Worm (Caenorhabditis elegans) whole organism, young adult: ENCODE measurements around the gene C09B8.4.
A peak's percentile ranks its signal among the peaks of the same experiment; 100 is the strongest.

Experiments
- B0019.2 ChIP-seq: fragments of 200-800 bp; sonication (Bioruptor generic); conservative IDR thresholded peaks from 2 replicates; pipeline ENCODE4 v1.3.6; 2022; ENCODE audit warnings: missing genetic modification reagents, missing genetic modification characterization, missing compliant biosample characterization
- F37B4.10 ChIP-seq: fragments of 200-800 bp; sonication (Bioruptor generic); IDR thresholded peaks from 2 replicates; pipeline ENCODE4 v1.3.6; 2022; ENCODE audit warnings: missing genetic modification characterization, missing compliant biosample characterization
- F57C9.4 ChIP-seq: sonication (generic microtip); optimal IDR thresholded peaks from 2 replicates; lab custom pipeline; 2017; ENCODE audit warnings: mild to moderate bottlenecking, missing genetic modification characterization, missing compliant biosample characterization
- Y53F4B.3 ChIP-seq: fragments of 200-800 bp; sonication (Bioruptor generic); IDR thresholded peaks from 2 replicates; pipeline ENCODE4 v1.3.6; 2022; ENCODE audit warnings: missing genetic modification reagents, missing genetic modification characterization, missing compliant biosample characterization
- Y53G8AR.9 ChIP-seq: fragments of 200-800 bp; sonication (Bioruptor generic); conservative IDR thresholded peaks from 2 replicates; pipeline ENCODE4 v1.3.6; 2022; ENCODE audit warnings: missing genetic modification reagents, missing genetic modification characterization, missing compliant biosample characterization
- Y67H2A.10 ChIP-seq: fragments of 200-800 bp; sonication (Bioruptor generic); conservative IDR thresholded peaks from 2 replicates; pipeline ENCODE4 v1.3.6; 2022; ENCODE audit warnings: missing genetic modification reagents, missing genetic modification characterization, missing compliant biosample characterization
- ZK185.1 ChIP-seq: sonication (generic microtip); optimal IDR thresholded peaks from 2 replicates; lab custom pipeline; 2016; ENCODE audit warnings: mild to moderate bottlenecking, missing genetic modification characterization, missing compliant biosample characterization; ENCODE audit not compliant: poor library complexity, severe bottlenecking
- athp-1 ChIP-seq: sonication (generic microtip); optimal IDR thresholded peaks from 2 replicates; lab custom pipeline; 2017; ENCODE audit warnings: mild to moderate bottlenecking, missing genetic modification characterization, missing compliant biosample characterization
- attf-3 ChIP-seq: fragments of 200-800 bp; sonication (Bioruptor generic); conservative IDR thresholded peaks from 2 replicates; pipeline ENCODE4 v1.3.6; 2022; ENCODE audit warnings: missing genetic modification reagents, missing genetic modification characterization, missing compliant biosample characterization
- bed-2 ChIP-seq: fragments of 200-800 bp; sonication (Bioruptor generic); IDR thresholded peaks from 2 replicates; pipeline ENCODE4 v1.3.6; 2022; ENCODE audit warnings: missing genetic modification reagents, missing genetic modification characterization, missing compliant biosample characterization
- cebp-1 ChIP-seq, 2 experiments: fragments of 200-800 bp in 1 of 2; sonication (Bioruptor generic) in 1 of 2; sonication (generic microtip) in 1 of 2; IDR thresholded peaks in 1 of 2; optimal IDR thresholded peaks in 1 of 2; 2 replicates each; pipeline versions ENCODE4 v1.3.6 to Lab custom; 2017 to 2022; ENCODE audit warnings: missing compliant biosample characterization in 2 of 2, missing genetic modification characterization in 2 of 2, mild to moderate bottlenecking in 1 of 2, missing genetic modification reagents in 1 of 2, moderate library complexity in 1 of 2
- ceh-27 ChIP-seq: fragments of 200-800 bp; sonication (Bioruptor generic); optimal IDR thresholded peaks from 2 replicates; lab custom pipeline; 2018; ENCODE audit warnings: mild to moderate bottlenecking, missing genetic modification characterization, moderate library complexity, missing compliant biosample characterization
- ceh-58 ChIP-seq: fragments of 200-800 bp; sonication (Bioruptor generic); IDR thresholded peaks from 2 replicates; pipeline ENCODE4 v1.3.6; 2022; ENCODE audit warnings: missing genetic modification characterization, missing compliant biosample characterization
- dox-1 ChIP-seq: fragments of 200-800 bp; sonication (Bioruptor generic); IDR thresholded peaks from 2 replicates; pipeline ENCODE4 v1.3.6; 2022; ENCODE audit warnings: missing genetic modification reagents, missing genetic modification characterization, missing compliant biosample characterization
- dpl-1 ChIP-seq: fragments of 150-350 bp; optimal IDR thresholded peaks from 2 replicates; lab custom pipeline; 2014; ENCODE audit warnings: missing biosample characterization, missing genetic modification reagents, missing genetic modification characterization
- ekl-4 ChIP-seq: fragments of 200-800 bp; sonication (Bioruptor generic); IDR thresholded peaks from 2 replicates; pipeline ENCODE4 v1.3.6; 2022; ENCODE audit warnings: missing genetic modification reagents, missing genetic modification characterization, missing compliant biosample characterization
- gei-17 ChIP-seq: fragments of 200-800 bp; sonication (Bioruptor generic); optimal IDR thresholded peaks from 2 replicates; lab custom pipeline; 2018; ENCODE audit warnings: mild to moderate bottlenecking, missing genetic modification characterization, missing compliant biosample characterization
- him-1 ChIP-seq: sonication (generic microtip); optimal IDR thresholded peaks from 2 replicates; lab custom pipeline; 2016; ENCODE audit warnings: missing genotype, missing genetic modification reagents, missing genetic modification characterization, missing compliant biosample characterization
- hmg-1.2 ChIP-seq: fragments of 200-800 bp; sonication (Bioruptor generic); IDR thresholded peaks from 2 replicates; pipeline ENCODE4 v1.3.6; 2022; ENCODE audit warnings: missing genetic modification reagents, missing genetic modification characterization, missing compliant biosample characterization
- hmg-20 ChIP-seq: fragments of 200-800 bp; sonication (Bioruptor generic); IDR thresholded peaks from 2 replicates; pipeline ENCODE4 v1.3.6; 2022; ENCODE audit warnings: missing genetic modification reagents, missing genetic modification characterization, missing compliant biosample characterization
- hsf-1 ChIP-seq: fragments of 200-800 bp; sonication (Bioruptor generic); IDR thresholded peaks from 2 replicates; pipeline ENCODE4 v1.3.6; 2022; ENCODE audit warnings: missing genetic modification reagents, missing genetic modification characterization, missing compliant biosample characterization
- let-607 ChIP-seq, 2 experiments: fragments of 200-800 bp in 1 of 2; sonication (Bioruptor generic) in 1 of 2; sonication (generic microtip) in 1 of 2; optimal IDR thresholded peaks; 2 replicates each; lab custom pipeline; 2016 to 2018; ENCODE audit warnings: mild to moderate bottlenecking in 2 of 2, missing compliant biosample characterization in 2 of 2, missing genetic modification characterization in 2 of 2, moderate library complexity in 2 of 2, missing genotype in 1 of 2
- lin-26 ChIP-seq: fragments of 200-800 bp; sonication (Bioruptor generic); IDR thresholded peaks from 2 replicates; pipeline ENCODE4 v1.3.6; 2022; ENCODE audit warnings: missing genetic modification reagents, missing genetic modification characterization, missing compliant biosample characterization
- madf-10 ChIP-seq: sonication (generic microtip); optimal IDR thresholded peaks from 2 replicates; lab custom pipeline; 2016; ENCODE audit warnings: mild to moderate bottlenecking, missing genetic modification characterization, missing compliant biosample characterization
- madf-8 ChIP-seq: fragments of 200-800 bp; sonication (Bioruptor generic); conservative IDR thresholded peaks from 2 replicates; pipeline ENCODE4 v1.3.6; 2022; ENCODE audit warnings: missing genetic modification reagents, missing genetic modification characterization, missing compliant biosample characterization
- mcd-1 ChIP-seq: fragments of 200-800 bp; sonication (Bioruptor generic); IDR thresholded peaks from 2 replicates; pipeline ENCODE4 v1.3.6; 2022; ENCODE audit warnings: missing genetic modification reagents, missing genetic modification characterization, missing compliant biosample characterization
- mxl-1 ChIP-seq: sonication (generic microtip); optimal IDR thresholded peaks from 2 replicates; lab custom pipeline; 2016; ENCODE audit warnings: missing genetic modification characterization, missing compliant biosample characterization
- nfya-2 ChIP-seq: fragments of 200-800 bp; sonication (Bioruptor generic); IDR thresholded peaks from 2 replicates; pipeline ENCODE4 v1.3.6; 2022; ENCODE audit warnings: missing genetic modification reagents, missing genetic modification characterization, missing compliant biosample characterization
- nfyb-1 ChIP-seq: fragments of 200-800 bp; sonication (Bioruptor generic); IDR thresholded peaks from 2 replicates; pipeline ENCODE4 v1.3.6; 2022; ENCODE audit warnings: missing genetic modification reagents, missing genetic modification characterization, missing compliant biosample characterization
- nhr-80 ChIP-seq: sonication (generic microtip); optimal IDR thresholded peaks from 2 replicates; lab custom pipeline; 2016; ENCODE audit warnings: missing genetic modification characterization, missing compliant biosample characterization
- nhr-90 ChIP-seq: sonication (generic microtip); optimal IDR thresholded peaks from 2 replicates; lab custom pipeline; 2016; ENCODE audit warnings: missing genotype, mild to moderate bottlenecking, missing genetic modification characterization, missing compliant biosample characterization
- pha-4 ChIP-seq: fragments of 150-350 bp; sonication (generic microtip); optimal IDR thresholded peaks from 2 replicates; lab custom pipeline; 2014; ENCODE audit warnings: missing biosample characterization, missing genetic modification reagents, missing genetic modification characterization
- rcor-1 ChIP-seq: fragments of 200-800 bp; sonication (Bioruptor generic); IDR thresholded peaks from 2 replicates; pipeline ENCODE4 v1.3.6; 2022; ENCODE audit warnings: missing genetic modification reagents, missing genetic modification characterization, missing compliant biosample characterization
- snpc-3.4 ChIP-seq: sonication (generic microtip); optimal IDR thresholded peaks from 2 replicates; lab custom pipeline; 2017; ENCODE audit warnings: missing genetic modification characterization, mild to moderate bottlenecking, missing compliant biosample characterization, antibody characterized with exemption, moderate library complexity, missing genotype, missing genetic modification reagents
- snpc-4 ChIP-seq, 5 experiments: fragments of 150-350 bp in 1 of 5; sonication (generic microtip) in 4 of 5; optimal IDR thresholded peaks; 2 replicates each; lab custom pipeline; 2014 to 2018; ENCODE audit warnings: missing genetic modification characterization in 5 of 5, missing biosample characterization in 3 of 5, antibody characterized with exemption in 2 of 5, mild to moderate bottlenecking in 2 of 5, missing compliant biosample characterization in 2 of 5, missing genotype in 2 of 5, moderate library complexity in 2 of 5, missing genetic modification reagents in 1 of 5
- sptf-2 ChIP-seq: fragments of 200-800 bp; sonication (Bioruptor generic); optimal IDR thresholded peaks from 2 replicates; lab custom pipeline; 2018; ENCODE audit warnings: mild to moderate bottlenecking, missing genetic modification characterization, missing compliant biosample characterization
- zfh-2 ChIP-seq: fragments of 200-800 bp; sonication (Bioruptor generic); conservative IDR thresholded peaks from 2 replicates; pipeline ENCODE4 v1.3.6; 2022; ENCODE audit warnings: missing genetic modification reagents, missing genetic modification characterization, missing compliant biosample characterization
- ztf-18 ChIP-seq: sonication (generic microtip); optimal IDR thresholded peaks from 2 replicates; lab custom pipeline; 2016; ENCODE audit warnings: missing genotype, mild to moderate bottlenecking, missing genetic modification characterization, missing compliant biosample characterization
- ztf-3 ChIP-seq: fragments of 200-800 bp; sonication (Bioruptor generic); optimal IDR thresholded peaks from 2 replicates; lab custom pipeline; 2018; ENCODE audit warnings: mild to moderate bottlenecking, missing genetic modification characterization, missing compliant biosample characterization

The C09B8.4 gene

DNA sequence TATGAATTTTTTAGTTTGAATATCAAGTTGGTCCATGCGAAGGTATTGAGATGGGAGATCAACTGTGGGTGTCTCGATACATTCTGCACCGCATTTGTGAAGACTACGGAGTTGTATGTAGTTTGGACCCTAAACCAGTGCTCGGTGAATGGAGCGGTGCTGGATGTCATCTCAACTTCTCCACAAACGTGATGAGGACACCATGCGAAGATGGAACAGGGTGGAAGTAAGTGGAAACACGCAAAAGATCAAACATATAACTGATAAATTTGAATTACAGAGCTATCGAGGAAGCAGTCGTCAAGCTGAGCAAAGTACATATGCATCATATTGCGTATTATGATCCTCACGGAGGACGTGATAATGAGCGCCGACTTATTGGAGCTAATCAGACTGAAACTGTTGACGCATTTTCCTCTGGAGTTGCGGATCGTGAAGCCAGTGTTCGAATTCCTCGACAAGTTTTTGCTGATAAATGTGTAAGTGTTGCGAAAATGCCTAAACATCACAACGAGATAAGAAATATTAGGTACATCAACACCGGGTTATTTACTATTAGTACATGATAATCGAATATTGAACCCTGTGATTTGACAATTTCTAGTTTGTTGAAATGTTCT lies 39.5 kb upstream of the C09B8.4 start:
- TF ChIP-seq bed-2 (no peak), ekl-4 (GFP tag; lab: Robert Waterston, UW) (no peak), hsf-1 (GFP tag; lab: Robert Waterston, UW) (no peak), madf-10 (tag; lab: Kevin White, UChicago) (peak; percentile 7), nhr-80 (tag; lab: Kevin White, UChicago) (peak; percentile 82)

ce11 chrX:6057580-6058305 lies 38.0 kb upstream of the C09B8.4 start, which contains the start of gene gln-1:
TSS of gene gln-1 (plus strand) at chrX:6058255.
- no peak for TF ChIP-seq Y53G8AR.9 (GFP tag; lab: Robert Waterston, UW)
- no peak for TF ChIP-seq hmg-20 (GFP tag; lab: Robert Waterston, UW)
- no peak for TF ChIP-seq nfya-2
- no peak for TF ChIP-seq gei-17
- no peak for TF ChIP-seq ztf-3
- peak; percentile 4 for TF ChIP-seq ZK185.1 (tag; lab: Kevin White, UChicago)
- peak; percentile 35; the same call in 1 of the 2 replicates for TF ChIP-seq hmg-1.2 (GFP tag; lab: Robert Waterston, UW)
- peak; percentile 16 to 34 for TF ChIP-seq let-607 (tag; optimal IDR thresholded peaks at IDR 0.05; lab: Kevin White, UChicago)
- TF ChIP-seq zfh-2 (GFP tag; lab: Robert Waterston, UW) = peak; percentile 34; the same call in 1 of the 2 replicates
- TF ChIP-seq nfyb-1 = no peak
- TF ChIP-seq ztf-18 (tag; lab: Kevin White, UChicago) = no peak
- TF ChIP-seq mxl-1 (tag; lab: Kevin White, UChicago) = no peak
- no peak for TF ChIP-seq sptf-2 (GFP tag; lab: Kevin White, UChicago)
- TF ChIP-seq madf-8 (GFP tag; lab: Robert Waterston, UW) = no peak
- TF ChIP-seq hsf-1 (GFP tag; lab: Robert Waterston, UW) = no peak
- TF ChIP-seq F37B4.10 (GFP tag; lab: Robert Waterston, UW) = no peak
- no peak for TF ChIP-seq Y67H2A.10 (GFP tag; lab: Robert Waterston, UW)
- TF ChIP-seq F57C9.4 (tag; lab: Kevin White, UChicago) = no peak
- no peak for TF ChIP-seq snpc-3.4 (tag; lab: Kevin White, UChicago)
- no peak for TF ChIP-seq athp-1 (tag; lab: Kevin White, UChicago)
- no peak for TF ChIP-seq Y53F4B.3 (GFP tag; lab: Robert Waterston, UW)
- TF ChIP-seq ceh-58 (GFP tag; lab: Robert Waterston, UW) = no peak
- no peak for TF ChIP-seq pha-4 (tag; lab: Kevin White, UChicago)
- no peak for TF ChIP-seq dpl-1 (GFP tag; lab: Kevin White, UChicago)
- TF ChIP-seq dox-1 (GFP tag; lab: Robert Waterston, UW) = 0 out of 2 replicates have a peak, but pooled peaks have one; percentile 53
- peak; percentile 35 for TF ChIP-seq nhr-90 (tag; lab: Kevin White, UChicago)
- TF ChIP-seq attf-3 (GFP tag; lab: Robert Waterston, UW) = no peak
- no peak for TF ChIP-seq B0019.2 (GFP tag; lab: Robert Waterston, UW)
- no peak for TF ChIP-seq lin-26
- TF ChIP-seq madf-10 (tag; lab: Kevin White, UChicago) = peak; percentile 5
- TF ChIP-seq him-1 (tag; lab: Kevin White, UChicago) = no peak
- peak; percentile 95 for TF ChIP-seq nhr-80 (tag; lab: Kevin White, UChicago)
- no peak for TF ChIP-seq cebp-1 (GFP tag; IDR thresholded peaks at IDR 0.05; lab: Robert Waterston, UW)
- TF ChIP-seq cebp-1 (tag; optimal IDR thresholded peaks at IDR 0.05; lab: Kevin White, UChicago) = peak; percentile 46
- TF ChIP-seq ceh-27 = no peak
- no peak for TF ChIP-seq rcor-1 (GFP tag; lab: Robert Waterston, UW)
- TF ChIP-seq mcd-1 (GFP tag; lab: Robert Waterston, UW) = no peak
- TF ChIP-seq snpc-4 (GFP tag; optimal IDR thresholded peaks at IDR 0.05; lab: Kevin White, UChicago) = no peak
- TF ChIP-seq snpc-4 (tag; optimal IDR thresholded peaks at IDR 0.05; lab: Kevin White, UChicago) = no peak
